Fruit fly (Drosophila melanogaster): Measurements from ENCODE around the gene HemK2.
A peak's percentile ranks its signal among the peaks of the same experiment; 100 is the strongest.

dm6 chr2L:2804634-2805311, 45.3 kb upstream of the HemK2 start, which contains the start of gene daw:
- TF ChIP-seq CG3032 (tag; optimal IDR thresholded peaks at IDR 0.05) (no peak), Sox102F (GFP tag; optimal IDR thresholded peaks at IDR 0.05) (peak; percentile 59), Eip78C (GFP tag) (peak; percentile 76), Eip93F (GFP tag; optimal IDR thresholded peaks at IDR 0.05) (peak; percentile 83), salr (GFP tag; optimal IDR thresholded peaks at IDR 0.05) (peak in 1 of 2 experiments; percentile 21), vri (GFP tag; optimal IDR thresholded peaks at IDR 0.05) (peak; percentile 28), CG10631 (GFP tag; optimal IDR thresholded peaks at IDR 0.05) (no peak), CG6163 (GFP tag; IDR thresholded peaks at IDR 0.05) (peak; percentile 60; the same call in 2 of the 3 replicates), svp (GFP tag) (peak; percentile 89), net (GFP tag; optimal IDR thresholded peaks at IDR 0.05) (peak; percentile 79)

All from whole organism, prepupa.